Worm (Caenorhabditis elegans) whole organism, L1 larva: Measurements from ENCODE around the gene C27F2.4.

ENCODE experiments used
- C16A3.4 ChIP-seq: fragments of 150-350 bp; optimal IDR thresholded peaks from 2 replicates; lab custom pipeline; 2014; ENCODE audit warnings: missing biosample characterization, missing genetic modification characterization
- C34B4.2 ChIP-seq: sonication (generic microtip); optimal IDR thresholded peaks from 2 replicates; lab custom pipeline; 2017; ENCODE audit warnings: mild to moderate bottlenecking, missing genetic modification characterization, missing compliant biosample characterization
- Y116A8C.19 ChIP-seq: sonication (generic microtip); optimal IDR thresholded peaks from 2 replicates; lab custom pipeline; 2016; ENCODE audit warnings: missing compliant biosample characterization, missing genetic modification characterization, borderline replicate concordance
- aha-1 ChIP-seq: fragments of 150-350 bp; optimal IDR thresholded peaks from 2 replicates; lab custom pipeline; 2014; ENCODE audit warnings: missing biosample characterization, missing genetic modification characterization
- blmp-1 ChIP-seq: fragments of 150-350 bp; optimal IDR thresholded peaks from 2 replicates; lab custom pipeline; 2014; ENCODE audit warnings: missing biosample characterization, missing genetic modification characterization
- ceh-82 ChIP-seq, 3 experiments: fragments of 150-350 bp in 1 of 3; sonication (generic microtip) in 2 of 3; optimal IDR thresholded peaks; 2 replicates each; lab custom pipeline; 2014 to 2017; ENCODE audit warnings: missing biosample characterization in 3 of 3, missing genetic modification characterization in 3 of 3
- ceh-90 ChIP-seq: sonication (generic microtip); optimal IDR thresholded peaks from 2 replicates; lab custom pipeline; 2016; ENCODE audit warnings: missing genetic modification characterization, missing compliant biosample characterization
- ces-1 ChIP-seq: fragments of 150-350 bp; optimal IDR thresholded peaks from 2 replicates; lab custom pipeline; 2014; ENCODE audit warnings: missing biosample characterization, missing genetic modification reagents, missing genetic modification characterization
- dpl-1 ChIP-seq, 3 experiments: fragments of 150-350 bp in 2 of 3; sonication (generic microtip) in 1 of 3; optimal IDR thresholded peaks; 2 replicates each; lab custom pipeline; 2014 to 2017; ENCODE audit warnings: missing biosample characterization in 3 of 3, missing genetic modification characterization in 3 of 3, missing genetic modification reagents in 3 of 3
- dsc-1 ChIP-seq: sonication (generic microtip); optimal IDR thresholded peaks from 2 replicates; lab custom pipeline; 2016; ENCODE audit warnings: mild to moderate bottlenecking, missing genetic modification characterization, missing compliant biosample characterization
- efl-1 ChIP-seq, 4 experiments: fragments of 150-350 bp; optimal IDR thresholded peaks in 3 of 4; peaks in 1 of 4; 1 replicate in 1 of 4; 2 replicates in 3 of 4; lab custom pipeline; 2014; ENCODE audit warnings: missing biosample characterization in 2 of 4, missing genetic modification characterization in 2 of 4, missing genetic modification reagents in 2 of 4
- egl-27 ChIP-seq, 2 experiments: fragments of 150-350 bp in 1 of 2; sonication (generic microtip); optimal IDR thresholded peaks; 3 replicates each; lab custom pipeline; 2017 to 2018; ENCODE audit warnings: missing biosample characterization in 2 of 2, missing genetic modification characterization in 2 of 2, missing genetic modification reagents in 2 of 2
- elt-3 ChIP-seq, 6 experiments: fragments of 150-350 bp in 1 of 6; sonication (generic microtip); optimal IDR thresholded peaks; 2 replicates each; lab custom pipeline; 2017 to 2018; ENCODE audit warnings: missing biosample characterization in 6 of 6, missing genetic modification characterization in 6 of 6, inconsistent platforms in 1 of 6
- fkh-4 ChIP-seq: sonication (generic microtip); optimal IDR thresholded peaks from 2 replicates; lab custom pipeline; 2016; ENCODE audit warnings: missing compliant biosample characterization, missing genetic modification characterization, borderline replicate concordance
- fkh-8 ChIP-seq: sonication (generic microtip); optimal IDR thresholded peaks from 2 replicates; lab custom pipeline; 2016; ENCODE audit warnings: mild to moderate bottlenecking, missing genetic modification characterization, missing compliant biosample characterization
- hpl-2 ChIP-seq: fragments of 150-350 bp; optimal IDR thresholded peaks from 2 replicates; lab custom pipeline; 2014; ENCODE audit warnings: missing biosample characterization, missing genetic modification reagents, missing genetic modification characterization
- isw-1 ChIP-seq: fragments of 200-800 bp; sonication (Bioruptor generic); IDR thresholded peaks from 2 replicates; pipeline ENCODE4 v1.3.6; 2022; ENCODE audit warnings: missing genetic modification characterization, missing compliant biosample characterization
- lin-15B ChIP-seq: fragments of 150-350 bp; sonication (generic microtip); optimal IDR thresholded peaks from 3 replicates; lab custom pipeline; 2014; ENCODE audit warnings: missing biosample characterization, missing genetic modification characterization
- lin-35 ChIP-seq, 2 experiments: fragments of 150-350 bp; optimal IDR thresholded peaks; 2 replicates each; lab custom pipeline; 2014; ENCODE audit warnings: missing biosample characterization in 2 of 2, missing genetic modification characterization in 2 of 2, missing genetic modification reagents in 2 of 2
- lin-39 ChIP-seq: fragments of 150-350 bp; optimal IDR thresholded peaks from 2 replicates; lab custom pipeline; 2014; ENCODE audit warnings: missing biosample characterization, missing genetic modification reagents, missing genetic modification characterization
- lir-3 ChIP-seq: sonication (generic microtip); optimal IDR thresholded peaks from 2 replicates; lab custom pipeline; 2016; ENCODE audit warnings: mild to moderate bottlenecking, missing genetic modification characterization, moderate library complexity, missing compliant biosample characterization; ENCODE audit not compliant: poor library complexity
- lsy-2 ChIP-seq, 2 experiments: fragments of 150-350 bp; optimal IDR thresholded peaks; 2 replicates each; lab custom pipeline; 2014; ENCODE audit warnings: missing biosample characterization in 2 of 2, missing genetic modification characterization in 2 of 2
- nhr-11 ChIP-seq: fragments of 150-350 bp; optimal IDR thresholded peaks from 2 replicates; lab custom pipeline; 2014; ENCODE audit warnings: missing biosample characterization, missing genetic modification characterization
- nhr-20 ChIP-seq: sonication (generic microtip); optimal IDR thresholded peaks from 2 replicates; lab custom pipeline; 2016; ENCODE audit warnings: mild to moderate bottlenecking, missing genetic modification characterization, missing compliant biosample characterization
- nhr-28 ChIP-seq: fragments of 150-350 bp; optimal IDR thresholded peaks from 2 replicates; lab custom pipeline; 2014; ENCODE audit warnings: missing biosample characterization, missing genetic modification characterization
- nhr-47 ChIP-seq: sonication (generic microtip); optimal IDR thresholded peaks from 2 replicates; lab custom pipeline; 2016; ENCODE audit warnings: mild to moderate bottlenecking, missing genetic modification characterization, moderate library complexity, missing compliant biosample characterization
- nhr-71 ChIP-seq: sonication (generic microtip); optimal IDR thresholded peaks from 2 replicates; lab custom pipeline; 2016; ENCODE audit warnings: mild to moderate bottlenecking, missing genetic modification characterization, moderate library complexity, missing compliant biosample characterization
- nhr-77 ChIP-seq: fragments of 150-350 bp; optimal IDR thresholded peaks from 2 replicates; lab custom pipeline; 2014; ENCODE audit warnings: missing biosample characterization, missing genetic modification characterization
- nhr-85 ChIP-seq: sonication (generic microtip); peaks from one replicate; lab custom pipeline; 2016; ENCODE audit warnings: missing genetic modification characterization, inconsistent platforms, missing compliant biosample characterization
- nhr-90 ChIP-seq: sonication (generic microtip); optimal IDR thresholded peaks from 2 replicates; lab custom pipeline; 2016; ENCODE audit warnings: mild to moderate bottlenecking, missing genetic modification characterization, missing compliant biosample characterization; ENCODE audit not compliant: poor library complexity
- pag-3 ChIP-seq: sonication (generic microtip); optimal IDR thresholded peaks from 2 replicates; lab custom pipeline; 2017; ENCODE audit warnings: missing genetic modification characterization, mild to moderate bottlenecking, missing compliant biosample characterization, antibody characterized with exemption, borderline replicate concordance; ENCODE audit not compliant: insufficient read depth
- rnt-1 ChIP-seq: sonication (generic microtip); optimal IDR thresholded peaks from 2 replicates; lab custom pipeline; 2016; ENCODE audit warnings: mild to moderate bottlenecking, missing genetic modification characterization, moderate library complexity, missing compliant biosample characterization
- skn-1 ChIP-seq: fragments of 150-350 bp; optimal IDR thresholded peaks from 2 replicates; lab custom pipeline; 2014; ENCODE audit warnings: missing biosample characterization, missing genetic modification characterization
- snpc-4 ChIP-seq: fragments of 150-350 bp; optimal IDR thresholded peaks from 2 replicates; lab custom pipeline; 2014; ENCODE audit warnings: missing biosample characterization, missing genetic modification characterization
- snu-23 ChIP-seq: sonication (generic microtip); optimal IDR thresholded peaks from 2 replicates; lab custom pipeline; 2016; ENCODE audit warnings: missing genetic modification characterization, missing compliant biosample characterization
- swsn-7 ChIP-seq: sonication (generic microtip); optimal IDR thresholded peaks from 2 replicates; lab custom pipeline; 2016; ENCODE audit warnings: missing genetic modification characterization, missing compliant biosample characterization
- tbx-2 ChIP-seq: sonication (generic microtip); optimal IDR thresholded peaks from 2 replicates; lab custom pipeline; 2016; ENCODE audit warnings: missing genetic modification characterization, missing compliant biosample characterization
- vab-15 ChIP-seq: sonication (generic microtip); optimal IDR thresholded peaks from 2 replicates; lab custom pipeline; 2017; ENCODE audit warnings: missing genotype, mild to moderate bottlenecking, missing genetic modification characterization, missing compliant biosample characterization
- xbp-1 ChIP-seq: sonication (generic microtip); optimal IDR thresholded peaks from 2 replicates; lab custom pipeline; 2016; ENCODE audit warnings: missing genetic modification characterization, missing compliant biosample characterization

The C27F2.4 gene

DNA sequence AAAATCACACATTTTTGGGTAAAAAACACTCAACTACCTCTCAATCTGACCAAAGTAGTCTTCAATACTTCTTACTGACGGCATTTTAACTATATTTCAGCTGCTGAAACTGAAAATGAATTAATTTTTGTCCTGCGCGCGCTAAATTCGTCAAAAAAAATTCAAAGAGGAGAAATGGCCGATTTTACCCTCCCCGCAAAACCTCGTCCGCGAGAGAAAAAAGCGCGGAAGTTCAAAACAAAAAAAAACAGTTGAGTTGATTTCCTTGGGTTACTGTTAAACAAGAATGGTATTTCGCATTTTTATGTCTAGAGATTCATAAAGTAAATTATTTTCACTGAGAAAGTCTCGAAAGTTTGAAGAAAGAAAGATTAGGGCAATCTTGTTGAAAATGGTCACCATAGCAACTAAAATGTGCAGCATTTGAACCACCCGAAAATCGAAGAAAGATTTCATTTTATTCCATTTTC is 26.7 kb upstream of the C27F2.4 start, which contains the start of the genes C27F2.10 and wdr-60:
Gene C27F2.10, minus strand, starts transcription at position 109 of the 470 bp plus-strand sequence.
Gene wdr-60, plus strand, starts transcription at position 420 of the 470 bp plus-strand sequence.
- TF ChIP-seq skn-1 (no peak), hpl-2 (GFP tag; lab: Kevin White, UChicago) (no peak), aha-1 (tag; lab: Kevin White, UChicago) (no peak), C16A3.4 (tag; lab: Kevin White, UChicago) (peak; percentile 10), lir-3 (tag; lab: Kevin White, UChicago) (peak; percentile 64), nhr-85 (peak; percentile 71), egl-27 (tag; optimal IDR thresholded peaks at IDR 0.05; lab: Kevin White, UChicago) (no peak), efl-1 (optimal IDR thresholded peaks at IDR 0.05; lab: Kevin White, UChicago) (peak; percentile 58 to 89), efl-1 (GFP tag; optimal IDR thresholded peaks at IDR 0.05 in 1 of 2; lab: Kevin White, UChicago) (peak; percentile 88 to 98), fkh-8 (tag; lab: Kevin White, UChicago) (peak; percentile 24), snu-23 (GFP tag; lab: Kevin White, UChicago) (peak; percentile 10), vab-15 (no peak), nhr-71 (tag; lab: Kevin White, UChicago) (peak; percentile 56), tbx-2 (tag; lab: Kevin White, UChicago) (peak; percentile 57), blmp-1 (tag; lab: Kevin White, UChicago) (peak; percentile 51), nhr-28 (tag; lab: Kevin White, UChicago) (no peak), dsc-1 (tag; lab: Kevin White, UChicago) (peak; percentile 17), lsy-2 (tag; optimal IDR thresholded peaks at IDR 0.05; lab: Kevin White, UChicago) (peak; percentile 8 to 59), nhr-47 (tag; lab: Kevin White, UChicago) (peak; percentile 57), lin-39 (tag; lab: Kevin White, UChicago) (no peak), snpc-4 (tag; lab: Kevin White, UChicago) (no peak), elt-3 (tag; optimal IDR thresholded peaks at IDR 0.05; lab: Kevin White, UChicago) (no peak), ces-1 (GFP tag; lab: Kevin White, UChicago) (no peak), ceh-90 (tag; lab: Kevin White, UChicago) (peak; percentile 61), fkh-4 (no peak), nhr-77 (tag; lab: Kevin White, UChicago) (no peak), ceh-82 (tag; optimal IDR thresholded peaks at IDR 0.05; lab: Kevin White, UChicago) (peak in 1 of 3 experiments; percentile 16), xbp-1 (peak; percentile 41), lin-35 (GFP tag; optimal IDR thresholded peaks at IDR 0.05; lab: Kevin White, UChicago) (peak; percentile 84 to 92), isw-1 (GFP tag; lab: Robert Waterston, UW) (0 out of 2 replicates have a peak, but pooled peaks have one; percentile 1), nhr-20 (tag; lab: Kevin White, UChicago) (no peak), dpl-1 (GFP tag; optimal IDR thresholded peaks at IDR 0.05; lab: Kevin White, UChicago) (peak; percentile 75 to 89 (median 86)), lin-15B (peak; percentile 34), rnt-1 (tag; lab: Kevin White, UChicago) (peak; percentile 88)
- TF ChIP-seq, all 84 proteins: peak for 20

DNA sequence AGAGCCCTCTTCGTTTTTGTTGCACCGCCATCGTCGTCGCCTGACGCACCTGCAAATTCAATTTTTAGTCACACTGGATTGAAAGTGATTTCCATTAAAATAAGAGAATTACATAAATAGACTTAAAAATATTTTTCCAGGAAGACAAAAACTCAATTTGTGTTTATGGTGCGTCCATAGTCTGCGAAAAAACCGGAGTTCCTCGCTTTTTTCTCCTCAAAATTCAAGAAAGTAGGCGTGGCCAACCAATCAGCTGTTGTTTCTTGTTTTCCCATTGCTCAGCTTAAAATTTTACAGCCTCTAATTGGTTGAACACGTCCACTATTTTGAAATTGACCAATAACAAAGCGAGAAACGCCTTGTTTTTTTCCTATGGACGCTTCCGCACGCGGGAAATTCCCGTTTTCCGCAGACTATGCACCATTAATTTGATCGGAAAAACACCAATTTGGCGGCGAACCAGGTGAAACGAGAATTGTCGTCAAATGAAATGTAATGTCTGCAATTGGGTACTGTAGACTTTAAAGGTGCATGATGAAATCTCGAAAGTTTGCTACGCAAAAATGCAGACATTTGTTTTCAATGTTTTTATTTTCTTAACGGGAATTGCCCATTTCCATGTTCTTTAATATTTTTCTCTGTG is 24.5 kb upstream of the C27F2.4 start, which contains the start of gene C27F2.7:
Gene C27F2.7, minus strand, starts transcription at position 51 of the 643 bp plus-strand sequence.
- TF ChIP-seq hpl-2 (GFP tag; lab: Kevin White, UChicago) (no peak), C34B4.2 (tag; lab: Kevin White, UChicago) (no peak), ceh-90 (tag; lab: Kevin White, UChicago) (no peak), swsn-7 (no peak), nhr-28 (tag; lab: Kevin White, UChicago) (no peak), nhr-90 (tag; lab: Kevin White, UChicago) (no peak), nhr-11 (tag; lab: Kevin White, UChicago) (no peak), Y116A8C.19 (tag; lab: Kevin White, UChicago) (no peak), nhr-20 (tag; lab: Kevin White, UChicago) (no peak), pag-3 (tag; lab: Kevin White, UChicago) (no peak)
